Worm (Caenorhabditis elegans) whole organism, young adult: ENCODE data around the gene tag-250.

Source experiments
- B0261.1 ChIP-seq: sonication (generic microtip); optimal IDR thresholded peaks from 2 replicates; lab custom pipeline; 2016; ENCODE audit warnings: mild to moderate bottlenecking, missing genetic modification characterization, moderate library complexity, missing compliant biosample characterization
- B0336.3 ChIP-seq: fragments of 200-800 bp; sonication (Bioruptor generic); IDR thresholded peaks from 2 replicates; pipeline ENCODE4 v1.3.6; 2022; ENCODE audit warnings: missing genetic modification characterization, missing compliant biosample characterization
- F10E7.11 ChIP-seq: sonication (generic microtip); optimal IDR thresholded peaks from 2 replicates; lab custom pipeline; 2017; ENCODE audit warnings: mild to moderate bottlenecking, missing genetic modification characterization, moderate library complexity, missing compliant biosample characterization
- F23B12.7 ChIP-seq: sonication (generic microtip); optimal IDR thresholded peaks from 2 replicates; lab custom pipeline; 2017; ENCODE audit warnings: missing genetic modification characterization, mild to moderate bottlenecking, missing compliant biosample characterization, antibody characterized with exemption, moderate library complexity; ENCODE audit not compliant: insufficient read depth
- F33H1.4 ChIP-seq: fragments of 200-800 bp; sonication (Bioruptor generic); IDR thresholded peaks from 2 replicates; pipeline ENCODE4 v1.3.6; 2022; ENCODE audit warnings: missing genetic modification reagents, missing genetic modification characterization, missing compliant biosample characterization
- F37B4.10 ChIP-seq: fragments of 200-800 bp; sonication (Bioruptor generic); IDR thresholded peaks from 2 replicates; pipeline ENCODE4 v1.3.6; 2022; ENCODE audit warnings: missing genetic modification characterization, missing compliant biosample characterization
- F39B2.1 ChIP-seq: fragments of 200-800 bp; sonication (Bioruptor generic); IDR thresholded peaks from 2 replicates; pipeline ENCODE4 v1.3.6; 2022; ENCODE audit warnings: missing genetic modification reagents, missing genetic modification characterization, missing compliant biosample characterization
- K11D2.4 ChIP-seq: fragments of 200-800 bp; sonication (Bioruptor generic); IDR thresholded peaks from 2 replicates; pipeline ENCODE4 v1.3.6; 2022; ENCODE audit warnings: missing genetic modification reagents, missing genetic modification characterization, missing compliant biosample characterization
- T07F8.4 ChIP-seq: sonication (generic microtip); optimal IDR thresholded peaks from 2 replicates; lab custom pipeline; 2016; ENCODE audit warnings: mild to moderate bottlenecking, missing genetic modification characterization, moderate library complexity, missing compliant biosample characterization
- T26A5.8 ChIP-seq: sonication (generic microtip); optimal IDR thresholded peaks from 2 replicates; lab custom pipeline; 2016; ENCODE audit warnings: missing genetic modification characterization, missing compliant biosample characterization
- Y53G8AR.9 ChIP-seq: fragments of 200-800 bp; sonication (Bioruptor generic); conservative IDR thresholded peaks from 2 replicates; pipeline ENCODE4 v1.3.6; 2022; ENCODE audit warnings: missing genetic modification reagents, missing genetic modification characterization, missing compliant biosample characterization
- Y56A3A.18 ChIP-seq: fragments of 200-800 bp; sonication (Bioruptor generic); IDR thresholded peaks from 2 replicates; pipeline ENCODE4 v1.3.6; 2022; ENCODE audit warnings: missing genetic modification reagents, missing genetic modification characterization, missing compliant biosample characterization
- Y67H2A.10 ChIP-seq: fragments of 200-800 bp; sonication (Bioruptor generic); conservative IDR thresholded peaks from 2 replicates; pipeline ENCODE4 v1.3.6; 2022; ENCODE audit warnings: missing genetic modification reagents, missing genetic modification characterization, missing compliant biosample characterization
- akir-1 ChIP-seq: fragments of 200-800 bp; sonication (Bioruptor generic); optimal IDR thresholded peaks from 2 replicates; lab custom pipeline; 2018; ENCODE audit warnings: mild to moderate bottlenecking, missing genetic modification characterization, moderate library complexity, missing compliant biosample characterization
- ama-1 ChIP-seq, 3 experiments: fragments of 150-350 bp in 1 of 3; sonication (generic microtip) in 2 of 3; optimal IDR thresholded peaks; 2 replicates each; lab custom pipeline; 2014 to 2018; ENCODE audit warnings: missing biosample characterization in 2 of 3, missing genetic modification characterization in 2 of 3, missing genetic modification reagents in 2 of 3
- atf-7 ChIP-seq: sonication (generic microtip); optimal IDR thresholded peaks from 2 replicates; lab custom pipeline; 2017; ENCODE audit warnings: mild to moderate bottlenecking, missing genetic modification characterization, missing compliant biosample characterization
- athp-1 ChIP-seq: sonication (generic microtip); optimal IDR thresholded peaks from 2 replicates; lab custom pipeline; 2017; ENCODE audit warnings: mild to moderate bottlenecking, missing genetic modification characterization, missing compliant biosample characterization
- attf-5 ChIP-seq: fragments of 200-800 bp; sonication (Bioruptor generic); optimal IDR thresholded peaks from 2 replicates; lab custom pipeline; 2018; ENCODE audit warnings: mild to moderate bottlenecking, missing genetic modification characterization, missing compliant biosample characterization
- ccch-3 ChIP-seq: fragments of 200-800 bp; sonication (Bioruptor generic); optimal IDR thresholded peaks from 2 replicates; lab custom pipeline; 2018; ENCODE audit warnings: mild to moderate bottlenecking, missing genetic modification characterization, missing compliant biosample characterization
- cebp-1 ChIP-seq, 2 experiments: fragments of 200-800 bp in 1 of 2; sonication (Bioruptor generic) in 1 of 2; sonication (generic microtip) in 1 of 2; IDR thresholded peaks in 1 of 2; optimal IDR thresholded peaks in 1 of 2; 2 replicates each; pipeline versions ENCODE4 v1.3.6 to Lab custom; 2017 to 2022; ENCODE audit warnings: missing compliant biosample characterization in 2 of 2, missing genetic modification characterization in 2 of 2, mild to moderate bottlenecking in 1 of 2, missing genetic modification reagents in 1 of 2, moderate library complexity in 1 of 2
- cebp-2 ChIP-seq: fragments of 200-800 bp; sonication (Bioruptor generic); IDR thresholded peaks from 2 replicates; pipeline ENCODE4 v1.3.6; 2022; ENCODE audit warnings: missing genetic modification characterization, missing compliant biosample characterization
- ceh-58 ChIP-seq: fragments of 200-800 bp; sonication (Bioruptor generic); IDR thresholded peaks from 2 replicates; pipeline ENCODE4 v1.3.6; 2022; ENCODE audit warnings: missing genetic modification characterization, missing compliant biosample characterization
- chd-7 ChIP-seq: sonication (generic microtip); optimal IDR thresholded peaks from 2 replicates; lab custom pipeline; 2016; ENCODE audit warnings: mild to moderate bottlenecking, missing genetic modification characterization, moderate library complexity, missing compliant biosample characterization
- dox-1 ChIP-seq: fragments of 200-800 bp; sonication (Bioruptor generic); IDR thresholded peaks from 2 replicates; pipeline ENCODE4 v1.3.6; 2022; ENCODE audit warnings: missing genetic modification reagents, missing genetic modification characterization, missing compliant biosample characterization
- dpff-1 ChIP-seq: sonication (generic microtip); optimal IDR thresholded peaks from 2 replicates; lab custom pipeline; 2017; ENCODE audit warnings: mild to moderate bottlenecking, missing genetic modification characterization, missing compliant biosample characterization
- ekl-4 ChIP-seq: fragments of 200-800 bp; sonication (Bioruptor generic); IDR thresholded peaks from 2 replicates; pipeline ENCODE4 v1.3.6; 2022; ENCODE audit warnings: missing genetic modification reagents, missing genetic modification characterization, missing compliant biosample characterization
- ets-4 ChIP-seq: fragments of 200-800 bp; sonication (Bioruptor generic); optimal IDR thresholded peaks from 2 replicates; lab custom pipeline; 2018; ENCODE audit warnings: mild to moderate bottlenecking, missing genetic modification characterization, missing compliant biosample characterization
- fkh-3 ChIP-seq: sonication (generic microtip); optimal IDR thresholded peaks from 2 replicates; lab custom pipeline; 2016; ENCODE audit warnings: mild to moderate bottlenecking, missing genetic modification characterization, missing compliant biosample characterization
- hrde-1 ChIP-seq: sonication (generic microtip); optimal IDR thresholded peaks from 2 replicates; lab custom pipeline; 2016; ENCODE audit warnings: missing genetic modification characterization, mild to moderate bottlenecking, missing compliant biosample characterization, moderate library complexity, missing genotype, missing genetic modification reagents, borderline replicate concordance
- lag-1 ChIP-seq: fragments of 200-800 bp; sonication (Bioruptor generic); IDR thresholded peaks from 2 replicates; pipeline ENCODE4 v1.3.6; 2022; ENCODE audit warnings: missing genetic modification reagents, missing genetic modification characterization, missing compliant biosample characterization
- lin-35 ChIP-seq, 3 experiments: fragments of 150-350 bp in 2 of 3; sonication (generic microtip) in 1 of 3; optimal IDR thresholded peaks; 2 replicates each; lab custom pipeline; 2014 to 2018; ENCODE audit warnings: missing biosample characterization in 3 of 3, missing genetic modification characterization in 3 of 3, missing genetic modification reagents in 3 of 3
- madf-10 ChIP-seq: sonication (generic microtip); optimal IDR thresholded peaks from 2 replicates; lab custom pipeline; 2016; ENCODE audit warnings: mild to moderate bottlenecking, missing genetic modification characterization, missing compliant biosample characterization
- madf-8 ChIP-seq: fragments of 200-800 bp; sonication (Bioruptor generic); conservative IDR thresholded peaks from 2 replicates; pipeline ENCODE4 v1.3.6; 2022; ENCODE audit warnings: missing genetic modification reagents, missing genetic modification characterization, missing compliant biosample characterization
- mcd-1 ChIP-seq: fragments of 200-800 bp; sonication (Bioruptor generic); IDR thresholded peaks from 2 replicates; pipeline ENCODE4 v1.3.6; 2022; ENCODE audit warnings: missing genetic modification reagents, missing genetic modification characterization, missing compliant biosample characterization
- mxl-1 ChIP-seq: sonication (generic microtip); optimal IDR thresholded peaks from 2 replicates; lab custom pipeline; 2016; ENCODE audit warnings: missing genetic modification characterization, missing compliant biosample characterization
- nfya-1 ChIP-seq: sonication (generic microtip); optimal IDR thresholded peaks from 2 replicates; lab custom pipeline; 2017; ENCODE audit warnings: antibody characterized with exemption, missing compliant biosample characterization, missing genetic modification characterization, borderline replicate concordance; ENCODE audit not compliant: insufficient read depth
- nfya-2 ChIP-seq: fragments of 200-800 bp; sonication (Bioruptor generic); IDR thresholded peaks from 2 replicates; pipeline ENCODE4 v1.3.6; 2022; ENCODE audit warnings: missing genetic modification reagents, missing genetic modification characterization, missing compliant biosample characterization
- pbrm-1 ChIP-seq: fragments of 200-800 bp; sonication (Bioruptor generic); IDR thresholded peaks from 2 replicates; pipeline ENCODE4 v1.3.6; 2022; ENCODE audit warnings: missing genetic modification reagents, missing genetic modification characterization, missing compliant biosample characterization
- rcor-1 ChIP-seq: fragments of 200-800 bp; sonication (Bioruptor generic); IDR thresholded peaks from 2 replicates; pipeline ENCODE4 v1.3.6; 2022; ENCODE audit warnings: missing genetic modification reagents, missing genetic modification characterization, missing compliant biosample characterization
- somi-1 ChIP-seq: fragments of 200-800 bp; sonication (Bioruptor generic); optimal IDR thresholded peaks from 2 replicates; lab custom pipeline; 2018; ENCODE audit warnings: mild to moderate bottlenecking, missing genetic modification characterization, missing compliant biosample characterization
- tbp1 ChIP-seq: fragments of 200-800 bp; sonication (Bioruptor generic); optimal IDR thresholded peaks from 2 replicates; lab custom pipeline; 2018; ENCODE audit warnings: mild to moderate bottlenecking, missing genetic modification characterization, missing compliant biosample characterization
- tbx-9 ChIP-seq: sonication (generic microtip); optimal IDR thresholded peaks from 2 replicates; lab custom pipeline; 2016; ENCODE audit warnings: borderline replicate concordance, missing genetic modification characterization, inconsistent platforms, missing compliant biosample characterization
- unc-62 ChIP-seq: fragments of 150-350 bp; optimal IDR thresholded peaks from 2 replicates; lab custom pipeline; 2014; ENCODE audit warnings: missing biosample characterization, missing genetic modification reagents, missing genetic modification characterization
- xnd-1 ChIP-seq: sonication (generic microtip); optimal IDR thresholded peaks from 2 replicates; lab custom pipeline; 2016; ENCODE audit warnings: missing genotype, missing genetic modification reagents, missing genetic modification characterization, missing compliant biosample characterization
- zfh-2 ChIP-seq: fragments of 200-800 bp; sonication (Bioruptor generic); conservative IDR thresholded peaks from 2 replicates; pipeline ENCODE4 v1.3.6; 2022; ENCODE audit warnings: missing genetic modification reagents, missing genetic modification characterization, missing compliant biosample characterization
- zim-3 ChIP-seq: sonication (generic microtip); optimal IDR thresholded peaks from 2 replicates; lab custom pipeline; 2017; ENCODE audit warnings: mild to moderate bottlenecking, missing genetic modification characterization, moderate library complexity, missing compliant biosample characterization

Gene tag-250

DNA sequence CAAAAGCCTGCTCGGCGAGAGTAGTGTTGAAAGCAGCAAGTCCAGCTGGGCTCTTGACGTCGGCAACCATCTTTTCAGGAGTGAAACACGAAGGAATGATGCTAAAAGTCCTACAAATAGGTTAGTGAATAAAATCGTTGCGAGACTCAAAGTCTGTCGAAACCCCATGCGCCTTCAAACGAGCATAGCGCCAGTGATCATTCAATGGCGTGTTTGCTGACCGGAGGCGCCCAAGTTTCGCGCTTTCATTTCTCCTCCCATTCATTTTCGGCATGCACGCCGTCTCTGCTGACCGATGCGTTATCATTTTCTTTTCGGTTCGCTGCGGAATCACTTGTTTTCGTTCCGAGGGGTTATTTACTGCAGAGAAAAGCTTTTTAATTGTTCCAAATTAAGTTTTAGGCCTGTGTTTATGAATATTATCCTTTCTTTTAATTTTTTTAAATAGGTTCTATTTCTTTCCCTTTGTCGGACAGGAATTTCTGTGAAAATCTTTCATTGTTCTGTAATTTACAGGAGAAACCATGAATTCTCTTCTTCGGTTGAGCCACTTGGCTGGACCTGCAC, 48.6 kb upstream of the tag-250 start, which contains the start of the genes eef-1B.1 and aco-2 (continued):
- TF ChIP-seq attf-5 (peak; percentile 88), F39B2.1 (no peak), rcor-1 (GFP tag; lab: Robert Waterston, UW) (peak; percentile 67), ets-4 (GFP tag; lab: Kevin White, UChicago) (peak; percentile 63), lag-1 (no peak), atf-7 (peak; percentile 36), madf-10 (peak; percentile 52), F33H1.4 (peak; percentile 89), akir-1 (GFP tag; lab: Kevin White, UChicago) (no peak), zim-3 (tag; lab: Kevin White, UChicago) (no peak), Y56A3A.18 (GFP tag; lab: Robert Waterston, UW) (no peak), nfya-2 (GFP tag; lab: Robert Waterston, UW) (no peak), chd-7 (tag; lab: Kevin White, UChicago) (no peak), xnd-1 (tag; lab: Kevin White, UChicago) (peak; percentile 40), nfya-1 (tag; lab: Kevin White, UChicago) (no peak), somi-1 (no peak), F10E7.11 (tag; lab: Kevin White, UChicago) (no peak), B0336.3 (GFP tag; lab: Robert Waterston, UW) (peak; percentile 70; the same call in 1 of the 2 replicates), B0261.1 (tag; lab: Kevin White, UChicago) (no peak), mxl-1 (no peak), ama-1 (optimal IDR thresholded peaks at IDR 0.05; lab: Kevin White, UChicago) (peak; percentile 33), ama-1 (GFP tag; optimal IDR thresholded peaks at IDR 0.05; lab: Kevin White, UChicago) (no peak), ekl-4 (GFP tag; lab: Robert Waterston, UW) (peak; percentile 87), tbx-9 (no peak), K11D2.4 (GFP tag; lab: Robert Waterston, UW) (peak; percentile 84), pbrm-1 (GFP tag; lab: Robert Waterston, UW) (peak; percentile 81), mcd-1 (GFP tag; lab: Robert Waterston, UW) (peak; percentile 88), athp-1 (tag; lab: Kevin White, UChicago) (peak; percentile 3), T07F8.4 (no peak), T26A5.8 (tag; lab: Kevin White, UChicago) (no peak), Y67H2A.10 (GFP tag; lab: Robert Waterston, UW) (no peak), Y53G8AR.9 (GFP tag; lab: Robert Waterston, UW) (peak; percentile 78), ceh-58 (GFP tag; lab: Robert Waterston, UW) (no peak), F37B4.10 (GFP tag; lab: Robert Waterston, UW) (no peak), madf-8 (peak; percentile 56; the same call in 1 of the 2 replicates), fkh-3 (tag; lab: Kevin White, UChicago) (no peak), tbp1 (GFP tag; lab: Kevin White, UChicago) (peak; percentile 70), cebp-1 (GFP tag; IDR thresholded peaks at IDR 0.05; lab: Robert Waterston, UW) (peak; percentile 53; the same call in 1 of the 2 replicates), cebp-1 (tag; optimal IDR thresholded peaks at IDR 0.05; lab: Kevin White, UChicago) (peak; percentile 87), ccch-3 (GFP tag; lab: Kevin White, UChicago) (no peak), cebp-2 (GFP tag; lab: Robert Waterston, UW) (no peak), F23B12.7 (tag; lab: Kevin White, UChicago) (peak; percentile 57), dox-1 (GFP tag; lab: Robert Waterston, UW) (peak; percentile 88), unc-62 (GFP tag; lab: Kevin White, UChicago) (no peak), dpff-1 (no peak), zfh-2 (GFP tag; lab: Robert Waterston, UW) (peak; percentile 89), lin-35 (GFP tag; optimal IDR thresholded peaks at IDR 0.05; lab: Kevin White, UChicago) (peak in 2 of 3 experiments; percentile 3 to 89), hrde-1 (tag; lab: Kevin White, UChicago) (no peak)
